Fruit fly (Drosophila melanogaster): ENCODE data around the gene CG32809.

DNA sequence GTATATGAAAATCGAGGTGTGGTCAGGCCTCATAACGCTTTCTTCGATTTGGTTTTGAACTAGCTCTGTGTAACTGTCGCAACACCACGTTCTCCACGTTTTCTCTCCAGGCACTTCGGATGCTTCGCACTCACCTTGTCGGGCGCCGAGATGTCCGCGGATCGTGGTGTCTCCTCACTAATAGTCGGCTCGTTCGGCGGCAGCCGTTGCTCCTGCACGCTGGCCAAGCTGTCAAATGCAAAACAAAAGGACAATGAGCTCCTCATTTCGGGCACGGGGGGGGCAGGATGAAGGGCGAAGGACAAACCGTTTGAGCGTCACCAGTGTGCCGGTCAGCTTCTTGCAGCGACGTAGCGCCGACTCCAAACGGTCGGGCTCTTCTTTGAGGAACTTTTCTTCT, 11.3 kb downstream of the CG32809 start, which contains the start of gene CG14797:
- TF ChIP-seq psq (GFP tag; optimal IDR thresholded peaks at IDR 0.05) = no peak
- no peak for TF ChIP-seq N (GFP tag; optimal IDR thresholded peaks at IDR 0.05)
- no peak for TF ChIP-seq h (GFP tag; optimal IDR thresholded peaks at IDR 0.05)
- TF ChIP-seq Sp1 (GFP tag; optimal IDR thresholded peaks at IDR 0.05) = no peak

Measured in whole organism, wandering third instar larva.